Worm (Caenorhabditis elegans): ENCODE results near the gene hyl-1.

Gene hyl-1

DNA sequence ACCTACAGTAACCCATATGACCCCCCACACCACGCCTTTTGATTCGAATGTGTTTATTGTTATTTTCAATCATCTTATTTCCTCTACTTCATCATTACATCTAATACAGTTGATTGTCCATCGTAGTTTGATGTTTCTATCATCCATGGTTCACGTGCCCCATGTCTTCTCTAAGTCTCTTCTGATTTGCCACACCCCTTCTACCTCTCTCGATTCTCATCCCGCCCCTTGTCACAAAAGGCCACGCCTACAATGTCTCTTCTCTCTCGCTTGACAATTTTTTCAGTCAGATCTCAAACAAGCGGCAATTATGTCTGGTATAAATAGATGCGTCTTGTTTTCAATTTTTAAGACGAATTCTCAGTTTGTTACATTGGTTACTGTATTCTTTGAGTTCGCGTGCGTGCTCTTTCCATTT lies 3.9 kb upstream of the hyl-1 start (continued):
- TF ChIP-seq mab-9 (GFP tag; IDR thresholded peaks at IDR 0.05) = no peak
- peak; percentile 36 to 93 for TF ChIP-seq mdl-1 (tag; optimal IDR thresholded peaks at IDR 0.05)
- peak; percentile 56 to 57 for TF ChIP-seq lsy-2 (tag; optimal IDR thresholded peaks at IDR 0.05)
- peak; percentile 92 for TF ChIP-seq nhr-20 (tag; optimal IDR thresholded peaks at IDR 0.05)
- no peak for TF ChIP-seq ceh-8 (GFP tag; optimal IDR thresholded peaks at IDR 0.05)
- TF ChIP-seq nhr-28 (tag; optimal IDR thresholded peaks at IDR 0.05) = no peak
- TF ChIP-seq elt-3 (tag; optimal IDR thresholded peaks at IDR 0.05) = peak in 4 of 6 experiments; percentile 21 to 86 (median 62)
- peak; percentile 61 for TF ChIP-seq elt-2 (tag; optimal IDR thresholded peaks at IDR 0.05)
- 0 out of 2 replicates have a peak, but pooled peaks have one; percentile 23 for TF ChIP-seq ceh-88 (GFP tag; IDR thresholded peaks at IDR 0.05)
- TF ChIP-seq C04F5.9 (tag; optimal IDR thresholded peaks at IDR 0.05) = no peak
- TF ChIP-seq fos-1 (tag; optimal IDR thresholded peaks at IDR 0.05) = no peak
- peak; percentile 67 for TF ChIP-seq nhr-19 (GFP tag; conservative IDR thresholded peaks at IDR 0.05)

DNA sequence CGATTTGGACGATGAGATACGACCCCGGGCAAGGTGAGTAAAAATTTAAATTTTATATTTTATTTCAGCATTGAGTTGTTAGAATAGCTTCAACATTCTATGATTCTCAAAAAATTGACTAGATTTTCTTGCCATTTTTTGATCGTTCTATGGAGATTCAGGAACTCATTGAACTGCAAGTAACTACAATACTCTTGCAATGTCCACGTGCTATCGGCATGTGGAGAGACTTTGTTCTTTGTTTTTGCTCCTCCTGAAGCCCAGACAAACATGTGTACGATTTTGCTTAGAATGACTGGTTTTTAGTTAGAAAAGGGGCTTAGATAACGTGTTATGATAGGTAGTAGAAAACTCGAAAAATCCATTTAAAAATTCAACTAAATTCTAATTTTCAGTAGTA lies 3.0 kb upstream of the hyl-1 start:
- TF ChIP-seq nhr-85 (tag) (no peak), fkh-8 (tag; optimal IDR thresholded peaks at IDR 0.05) (no peak), snu-23 (GFP tag; optimal IDR thresholded peaks at IDR 0.05) (no peak), unc-62 (GFP tag; optimal IDR thresholded peaks at IDR 0.05) (no peak), ceh-88 (GFP tag; IDR thresholded peaks at IDR 0.05) (no peak), tlp-1 (tag; optimal IDR thresholded peaks at IDR 0.05) (no peak), nhr-237 (tag; optimal IDR thresholded peaks at IDR 0.05) (no peak), lsy-2 (tag; optimal IDR thresholded peaks at IDR 0.05) (peak in 1 of 2 experiments; percentile 1), nhr-20 (tag; optimal IDR thresholded peaks at IDR 0.05) (peak; percentile 37), zag-1 (tag; optimal IDR thresholded peaks at IDR 0.05) (no peak), nhr-12 (tag; optimal IDR thresholded peaks at IDR 0.05) (no peak), hlh-4 (tag; optimal IDR thresholded peaks at IDR 0.05) (no peak), nhr-28 (tag; optimal IDR thresholded peaks at IDR 0.05) (no peak), elt-2 (tag; optimal IDR thresholded peaks at IDR 0.05) (no peak), lin-13 (GFP tag; optimal IDR thresholded peaks at IDR 0.05) (no peak), unc-86 (tag; optimal IDR thresholded peaks at IDR 0.05) (no peak), nhr-47 (tag; optimal IDR thresholded peaks at IDR 0.05) (peak; percentile 10), mdl-1 (tag; optimal IDR thresholded peaks at IDR 0.05) (no peak), nhr-19 (GFP tag; conservative IDR thresholded peaks at IDR 0.05) (peak; percentile 25; the same call in 1 of the 2 replicates), elt-3 (tag; optimal IDR thresholded peaks at IDR 0.05) (peak in 1 of 6 experiments; percentile 16), fkh-4 (tag; optimal IDR thresholded peaks at IDR 0.05; ENCODE audit: borderline replicate concordance) (no peak), blmp-1 (tag; optimal IDR thresholded peaks at IDR 0.05) (no peak), nhr-71 (tag; optimal IDR thresholded peaks at IDR 0.05) (peak; percentile 24), unc-98 (GFP tag; IDR thresholded peaks at IDR 0.05) (no peak), nhr-84 (tag; optimal IDR thresholded peaks at IDR 0.05) (no peak), tbx-2 (tag; optimal IDR thresholded peaks at IDR 0.05) (peak; percentile 5), ets-5 (GFP tag; IDR thresholded peaks at IDR 0.05) (no peak)

DNA sequence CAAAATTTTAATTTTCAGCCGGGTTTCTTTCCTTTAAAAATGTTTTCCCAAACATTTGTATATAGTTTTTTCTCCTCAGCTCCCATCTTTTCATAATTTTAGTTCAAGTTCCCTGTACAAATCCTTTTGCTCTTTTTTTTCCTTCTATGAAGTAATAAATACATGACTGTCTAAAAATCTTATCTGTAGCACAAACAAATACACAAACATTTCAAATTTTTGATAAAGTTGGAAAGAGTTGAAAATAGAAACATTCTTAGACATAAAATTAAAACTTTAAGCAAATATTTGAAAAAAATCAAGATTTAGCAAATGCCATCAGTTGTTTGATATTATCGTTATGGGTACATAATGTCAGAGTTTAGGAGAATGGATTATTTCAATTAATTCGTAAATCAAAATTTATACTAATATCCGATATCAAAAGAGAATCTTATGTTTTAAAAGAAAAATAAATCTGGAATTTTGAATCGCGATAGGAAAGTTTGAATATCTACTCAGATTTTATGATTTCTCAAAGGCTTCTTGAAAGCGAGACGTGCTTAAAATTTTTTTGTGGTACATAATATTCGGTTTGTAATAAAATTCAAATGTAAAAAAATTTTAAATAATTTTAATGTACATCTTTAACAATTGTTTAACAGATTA lies 788 bp upstream of the hyl-1 start:
- no peak for TF ChIP-seq ceh-8 (GFP tag; optimal IDR thresholded peaks at IDR 0.05)
- TF ChIP-seq elt-2 (tag; optimal IDR thresholded peaks at IDR 0.05) = peak; percentile 27
- peak; percentile 1 for TF ChIP-seq nhr-20 (tag; optimal IDR thresholded peaks at IDR 0.05)
- TF ChIP-seq nhr-90 (tag; optimal IDR thresholded peaks at IDR 0.05; ENCODE audit: poor library complexity) = peak; percentile 29
- no peak for TF ChIP-seq vab-15 (tag; optimal IDR thresholded peaks at IDR 0.05)
- no peak for TF ChIP-seq irx-1 (tag; optimal IDR thresholded peaks at IDR 0.05)

DNA sequence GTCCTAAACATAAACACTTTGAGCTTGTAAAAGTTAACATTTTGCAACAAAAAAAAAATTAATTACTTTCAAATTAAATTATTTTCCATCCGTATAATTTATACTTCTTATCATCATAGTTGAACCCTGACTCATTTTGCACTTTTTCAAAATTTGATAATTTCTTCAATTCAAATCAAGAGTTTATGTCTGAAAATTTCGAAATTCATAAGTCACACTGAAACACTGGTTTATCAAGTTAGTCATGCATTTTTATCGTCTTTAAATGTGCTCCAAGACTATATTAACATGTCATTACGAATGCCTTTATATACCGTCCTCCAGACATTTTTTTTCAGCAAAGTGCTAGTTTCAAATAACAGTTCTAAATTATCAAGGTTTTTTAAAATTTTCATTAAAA lies 722 bp downstream of the hyl-1 start:
- TF ChIP-seq fkh-10 (GFP tag; optimal IDR thresholded peaks at IDR 0.05) (no peak), efl-1 (optimal IDR thresholded peaks at IDR 0.05) (no peak), efl-1 (GFP tag; optimal IDR thresholded peaks at IDR 0.05 in 1 of 2) (no peak), elt-2 (tag; optimal IDR thresholded peaks at IDR 0.05) (peak; percentile 38)
